Fruit fly (Drosophila melanogaster) whole organism, embryonic: ENCODE data around the gene CG9044.
A peak's percentile ranks its signal among the peaks of the same experiment; 100 is the strongest.

ENCODE experiments used
- Abd-B ChIP-seq: fragments of 200-800 bp; sonication (Bioruptor generic); optimal IDR thresholded peaks from 2 replicates; lab custom pipeline; 2018; ENCODE audit warnings: missing biosample characterization, mild to moderate bottlenecking, missing genetic modification characterization, moderate library complexity
- B-H1 ChIP-seq: fragments of 200-800 bp; sonication (Bioruptor generic); IDR thresholded peaks from 3 replicates; pipeline ENCODE4 v1.3.6; 2022; ENCODE audit warnings: missing biosample characterization, missing genetic modification characterization
- CG10321 ChIP-seq: fragments of 200-800 bp; sonication (Bioruptor generic); IDR thresholded peaks from 2 replicates; pipeline ENCODE4 v1.3.6; 2022; ENCODE audit warnings: missing biosample characterization, missing genetic modification characterization
- CG11247 ChIP-seq: fragments of 200-800 bp; sonication (Bioruptor generic); IDR thresholded peaks from 2 replicates; pipeline ENCODE4 v1.3.6; 2022; ENCODE audit warnings: missing biosample characterization, missing genetic modification characterization
- CG12104 ChIP-seq: fragments of 200-800 bp; sonication (Bioruptor generic); optimal IDR thresholded peaks from 3 replicates; lab custom pipeline; 2016; ENCODE audit warnings: missing biosample characterization, missing genetic modification characterization
- CG13775 ChIP-seq: fragments of 200-800 bp; sonication (Bioruptor generic); optimal IDR thresholded peaks from 3 replicates; lab custom pipeline; 2017; ENCODE audit warnings: missing biosample characterization, mild to moderate bottlenecking, missing genetic modification characterization
- CG14014 ChIP-seq: fragments of 200-800 bp; sonication (Bioruptor generic); IDR thresholded peaks from 2 replicates; pipeline ENCODE4 v1.3.6; 2022; ENCODE audit warnings: missing biosample characterization, missing genetic modification characterization
- CG14667 ChIP-seq: fragments of 200-800 bp; sonication (Bioruptor generic); IDR thresholded peaks from 2 replicates; pipeline ENCODE4 v1.3.6; 2022; ENCODE audit warnings: missing biosample characterization, missing genetic modification characterization
- CG14710 ChIP-seq: fragments of 200-800 bp; sonication (Bioruptor generic); optimal IDR thresholded peaks from 3 replicates; lab custom pipeline; 2019; ENCODE audit warnings: missing biosample characterization, mild to moderate bottlenecking, missing genetic modification characterization, moderate library complexity
- CG15514 ChIP-seq: fragments of 200-800 bp; sonication (Bioruptor generic); optimal IDR thresholded peaks from 3 replicates; lab custom pipeline; 2017; ENCODE audit warnings: missing biosample characterization, missing genetic modification characterization, mild to moderate bottlenecking, moderate library complexity, missing genetic modification reagents
- CG15696 ChIP-seq: fragments of 200-800 bp; sonication (Bioruptor generic); optimal IDR thresholded peaks from 2 replicates; lab custom pipeline; 2019; ENCODE audit warnings: missing biosample characterization, mild to moderate bottlenecking, missing genetic modification characterization, moderate library complexity
- CG1647 ChIP-seq: fragments of 200-800 bp; sonication (Bioruptor generic); optimal IDR thresholded peaks from 3 replicates; lab custom pipeline; 2016; ENCODE audit warnings: missing biosample characterization, missing genetic modification characterization
- CG16779 ChIP-seq: fragments of 200-800 bp; sonication (Bioruptor generic); IDR thresholded peaks from 2 replicates; pipeline ENCODE4 v1.3.6; 2022; ENCODE audit warnings: missing biosample characterization, missing genetic modification characterization
- CG31365 ChIP-seq: fragments of 200-800 bp; sonication (Bioruptor generic); optimal IDR thresholded peaks from 2 replicates; lab custom pipeline; 2018; ENCODE audit warnings: missing biosample characterization, mild to moderate bottlenecking, missing genetic modification characterization
- CG33557 ChIP-seq: fragments of 200-800 bp; sonication (Bioruptor generic); optimal IDR thresholded peaks from 2 replicates; lab custom pipeline; 2019; ENCODE audit warnings: missing biosample characterization, mild to moderate bottlenecking, missing genetic modification characterization, moderate library complexity
- CG34224 ChIP-seq: fragments of 200-800 bp; sonication (Bioruptor generic); IDR thresholded peaks from 3 replicates; pipeline ENCODE4 v1.3.6; 2022; ENCODE audit warnings: missing biosample characterization, missing genetic modification characterization; ENCODE audit not compliant: partially characterized antibody
- CG4820 ChIP-seq: fragments of 200-800 bp; sonication (Bioruptor generic); optimal IDR thresholded peaks from 3 replicates; lab custom pipeline; 2016; ENCODE audit warnings: missing biosample characterization, missing genetic modification characterization
- CG7786 ChIP-seq: fragments of 200-800 bp; sonication (Bioruptor generic); optimal IDR thresholded peaks from 2 replicates; lab custom pipeline; 2016; ENCODE audit warnings: missing biosample characterization, missing genetic modification characterization
- CG7839 ChIP-seq: fragments of 200-800 bp; sonication (Bioruptor generic); optimal IDR thresholded peaks from 3 replicates; lab custom pipeline; 2018; ENCODE audit warnings: missing biosample characterization, mild to moderate bottlenecking, missing genetic modification characterization, moderate library complexity
- CG7987 ChIP-seq: fragments of 200-800 bp; sonication (Bioruptor generic); optimal IDR thresholded peaks from 2 replicates; lab custom pipeline; 2018; ENCODE audit warnings: missing biosample characterization, mild to moderate bottlenecking, missing genetic modification characterization, moderate library complexity
- Camta ChIP-seq: fragments of 200-800 bp; sonication (Bioruptor generic); optimal IDR thresholded peaks from 2 replicates; lab custom pipeline; 2016; ENCODE audit warnings: missing biosample characterization, missing genetic modification characterization
- Dp ChIP-seq: fragments of 200-800 bp; sonication (Bioruptor generic); optimal IDR thresholded peaks from 2 replicates; lab custom pipeline; 2018; ENCODE audit warnings: missing biosample characterization, mild to moderate bottlenecking, missing genetic modification characterization, moderate library complexity
- Fer3 ChIP-seq: fragments of 200-800 bp; sonication (Bioruptor generic); optimal IDR thresholded peaks from 2 replicates; lab custom pipeline; 2018; ENCODE audit warnings: missing biosample characterization, mild to moderate bottlenecking, missing genetic modification characterization, moderate library complexity
- GATAe ChIP-seq: fragments of 200-800 bp; sonication (Bioruptor generic); conservative IDR thresholded peaks from 2 replicates; pipeline ENCODE4 v1.3.6; 2022; ENCODE audit warnings: missing biosample characterization, missing genetic modification characterization
- Gug ChIP-seq: fragments of 200-800 bp; sonication (Bioruptor generic); IDR thresholded peaks from 4 replicates; pipeline ENCODE4 v1.3.6; 2022; ENCODE audit warnings: missing biosample characterization, missing genetic modification characterization
- MTF-1 ChIP-seq: fragments of 200-800 bp; sonication (Bioruptor generic); optimal IDR thresholded peaks from 2 replicates; lab custom pipeline; 2018; ENCODE audit warnings: missing biosample characterization, mild to moderate bottlenecking, missing genetic modification characterization, borderline replicate concordance
- NfI ChIP-seq: fragments of 200-800 bp; sonication (Bioruptor generic); optimal IDR thresholded peaks from 3 replicates; lab custom pipeline; 2018; ENCODE audit warnings: missing biosample characterization, mild to moderate bottlenecking, missing genetic modification characterization, moderate library complexity
- Sox102F ChIP-seq: fragments of 200-800 bp; sonication (Bioruptor generic); optimal IDR thresholded peaks from 2 replicates; lab custom pipeline; 2018; ENCODE audit warnings: missing biosample characterization, mild to moderate bottlenecking, missing genetic modification characterization, moderate library complexity
- Usf ChIP-seq: fragments of 200-800 bp; sonication (Bioruptor generic); optimal IDR thresholded peaks from 2 replicates; lab custom pipeline; 2017; ENCODE audit warnings: missing genotype, missing biosample characterization, missing genetic modification characterization
- ap ChIP-seq: fragments of 200-800 bp; sonication (Bioruptor generic); IDR thresholded peaks from 2 replicates; pipeline ENCODE4 v1.3.6; 2022; ENCODE audit warnings: missing biosample characterization, missing genetic modification characterization
- bigmax ChIP-seq: fragments of 200-800 bp; sonication (Bioruptor generic); optimal IDR thresholded peaks from 2 replicates; lab custom pipeline; 2018; ENCODE audit warnings: missing biosample characterization, mild to moderate bottlenecking, missing genetic modification characterization
- dmrt11E ChIP-seq: fragments of 200-800 bp; sonication (Bioruptor generic); optimal IDR thresholded peaks from 3 replicates; lab custom pipeline; 2018; ENCODE audit warnings: missing biosample characterization, mild to moderate bottlenecking, missing genetic modification characterization, moderate library complexity
- eve ChIP-seq, 2 experiments: fragments of >200 bp; optimal IDR thresholded peaks; 2 replicates each; lab custom pipeline; 2017; ENCODE audit warnings: missing biosample characterization in 2 of 2, missing genetic modification characterization in 2 of 2
- fd3F ChIP-seq: fragments of 200-800 bp; sonication (Bioruptor generic); optimal IDR thresholded peaks from 2 replicates; lab custom pipeline; 2018; ENCODE audit warnings: missing biosample characterization, mild to moderate bottlenecking, missing genetic modification characterization, moderate library complexity
- gro ChIP-seq: fragments of 200-800 bp; sonication (Bioruptor generic); optimal IDR thresholded peaks from 2 replicates; lab custom pipeline; 2016; ENCODE audit warnings: missing biosample characterization, missing genetic modification characterization
- ind ChIP-seq: fragments of 200-800 bp; sonication (Bioruptor generic); optimal IDR thresholded peaks from 3 replicates; lab custom pipeline; 2016; ENCODE audit warnings: missing biosample characterization, missing genetic modification characterization
- jing ChIP-seq: fragments of 200-800 bp; sonication (Bioruptor generic); optimal IDR thresholded peaks from 2 replicates; lab custom pipeline; 2018; ENCODE audit warnings: missing biosample characterization, mild to moderate bottlenecking, missing genetic modification characterization
- jumu ChIP-seq: fragments of 200-800 bp; sonication (Bioruptor generic); optimal IDR thresholded peaks from 3 replicates; lab custom pipeline; 2016; ENCODE audit warnings: missing biosample characterization, missing genetic modification characterization
- lab ChIP-seq: fragments of 200-800 bp; sonication (Bioruptor generic); optimal IDR thresholded peaks from 3 replicates; lab custom pipeline; 2017; ENCODE audit warnings: missing biosample characterization, missing genetic modification characterization, mild to moderate bottlenecking, moderate library complexity, missing genetic modification reagents
- maf-S ChIP-seq: fragments of 200-800 bp; sonication (Bioruptor generic); optimal IDR thresholded peaks from 2 replicates; lab custom pipeline; 2016; ENCODE audit warnings: missing biosample characterization, missing genetic modification characterization
- mirr ChIP-seq: fragments of 200-800 bp; sonication (Bioruptor generic); optimal IDR thresholded peaks from 3 replicates; lab custom pipeline; 2018; ENCODE audit warnings: missing biosample characterization, mild to moderate bottlenecking, missing genetic modification characterization
- pita ChIP-seq: fragments of 200-800 bp; sonication (Bioruptor generic); optimal IDR thresholded peaks from 2 replicates; lab custom pipeline; 2017; ENCODE audit warnings: missing biosample characterization, mild to moderate bottlenecking, missing genetic modification characterization
- pros ChIP-seq: fragments of 200-800 bp; sonication (Bioruptor generic); optimal IDR thresholded peaks from 3 replicates; lab custom pipeline; 2019; ENCODE audit warnings: missing biosample characterization, mild to moderate bottlenecking, missing genetic modification characterization, moderate library complexity
- ro ChIP-seq: fragments of 200-800 bp; sonication (Bioruptor generic); IDR thresholded peaks from 2 replicates; pipeline ENCODE4 v1.3.6; 2022; ENCODE audit warnings: missing biosample characterization, missing genetic modification characterization
- run ChIP-seq: fragments of 200-800 bp; sonication (Bioruptor generic); optimal IDR thresholded peaks from 3 replicates; lab custom pipeline; 2018; ENCODE audit warnings: missing biosample characterization, mild to moderate bottlenecking, missing genetic modification characterization
- sens ChIP-seq: fragments of 200-800 bp; sonication (Bioruptor generic); peaks from one replicate; lab custom pipeline; 2016; ENCODE audit warnings: missing biosample characterization, missing genetic modification characterization
- shn ChIP-seq: fragments of 200-800 bp; sonication (Bioruptor generic); optimal IDR thresholded peaks from 3 replicates; lab custom pipeline; 2016; ENCODE audit warnings: missing biosample characterization, missing genetic modification characterization
- sima ChIP-seq: fragments of 200-800 bp; sonication (Bioruptor generic); optimal IDR thresholded peaks from 2 replicates; lab custom pipeline; 2016; ENCODE audit warnings: missing biosample characterization, missing genetic modification characterization
- tna ChIP-seq: fragments of 200-800 bp; sonication (Bioruptor generic); IDR thresholded peaks from 2 replicates; pipeline ENCODE4 v1.3.6; 2022; ENCODE audit warnings: missing biosample characterization, missing genetic modification characterization; ENCODE audit not compliant: partially characterized antibody

Gene CG9044

DNA sequence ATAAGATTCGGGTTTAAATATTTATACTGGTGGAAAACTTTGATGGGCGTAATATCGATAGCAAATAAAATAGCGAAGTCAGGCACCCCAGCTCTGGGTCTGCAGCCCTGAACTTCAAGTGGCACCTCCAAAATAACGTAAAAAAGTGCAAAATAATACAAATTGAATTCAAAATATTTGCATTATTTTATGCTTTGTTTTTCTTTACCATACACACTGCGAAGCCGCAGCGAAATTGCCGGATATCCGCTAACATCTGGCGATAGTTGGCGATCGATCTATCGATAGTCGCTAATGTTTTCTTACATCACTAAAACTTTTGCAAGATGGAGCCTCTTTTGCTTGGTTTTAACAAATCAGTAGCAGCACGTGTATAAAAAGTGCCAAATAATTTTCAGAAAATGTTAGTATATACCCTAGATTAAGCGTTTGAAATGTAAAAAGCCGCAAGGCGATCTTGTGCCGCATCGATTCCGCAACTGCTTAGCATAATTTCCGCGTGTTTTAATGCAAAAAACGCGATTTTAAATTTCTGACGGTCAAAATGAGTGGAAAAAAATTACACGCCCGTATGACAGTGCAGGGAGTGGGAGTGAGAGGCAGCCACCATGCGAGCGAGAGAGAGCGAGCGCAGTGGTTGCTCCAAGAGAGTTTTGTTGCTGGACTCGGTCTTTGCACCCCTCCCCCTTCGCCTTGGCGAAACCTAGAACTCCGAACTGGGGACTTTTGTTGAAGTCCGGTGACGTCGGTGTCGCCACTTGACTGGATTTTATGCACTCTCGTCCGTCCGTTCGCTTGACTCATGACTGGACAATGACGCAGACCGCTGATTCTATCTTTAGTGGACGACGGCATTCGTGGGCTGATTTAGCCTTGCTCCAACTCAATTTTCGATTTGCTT, 32.4 kb downstream of the CG9044 start, which contains the start of gene eIF4A (continued):
- TF ChIP-seq Fer3 (tag; lab: Kevin White, UChicago) (peak; percentile 48), ap (GFP tag; lab: Robert Waterston, UW) (no peak), CG4820 (GFP tag; lab: Kevin White, UChicago) (no peak), CG11247 (GFP tag; lab: Robert Waterston, UW) (no peak), Abd-B (GFP tag; lab: Kevin White, UChicago) (peak; percentile 57), CG12104 (GFP tag; lab: Kevin White, UChicago) (peak; percentile 36), sens (GFP tag; lab: Kevin White, UChicago) (peak; percentile 84), fd3F (GFP tag; lab: Kevin White, UChicago) (no peak), maf-S (no peak), eve (GFP tag; optimal IDR thresholded peaks at IDR 0.05; lab: Kevin White, UChicago) (no peak), Usf (GFP tag; lab: Kevin White, UChicago) (no peak), CG7987 (GFP tag; lab: Kevin White, UChicago) (peak; percentile 41), bigmax (GFP tag; lab: Kevin White, UChicago) (peak; percentile 40), CG13775 (GFP tag; lab: Kevin White, UChicago) (peak; percentile 48), CG31365 (tag; lab: Kevin White, UChicago) (no peak), Gug (GFP tag; lab: Robert Waterston, UW) (no peak; the same call in 3 of the 4 replicates), CG1647 (GFP tag; lab: Kevin White, UChicago) (no peak), B-H1 (GFP tag; lab: Robert Waterston, UW) (no peak), NfI (GFP tag; lab: Kevin White, UChicago) (peak; percentile 56), jumu (no peak), CG34224 (no peak), CG14667 (GFP tag; lab: Robert Waterston, UW) (no peak), MTF-1 (GFP tag; lab: Kevin White, UChicago) (peak; percentile 37), pros (no peak), tna (no peak), CG15696 (tag; lab: Kevin White, UChicago) (peak; percentile 12), CG14014 (no peak), CG33557 (GFP tag; lab: Kevin White, UChicago) (peak; percentile 25), Dp (peak; percentile 50), mirr (peak; percentile 40), run (tag; lab: Kevin White, UChicago) (no peak), CG16779 (GFP tag; lab: Robert Waterston, UW) (no peak), CG7839 (no peak), Sox102F (GFP tag; lab: Kevin White, UChicago) (no peak), CG14710 (tag; lab: Kevin White, UChicago) (peak; percentile 73), shn (GFP tag; lab: Kevin White, UChicago) (no peak), lab (peak; percentile 18), dmrt11E (tag; lab: Kevin White, UChicago) (peak; percentile 26), ind (GFP tag; lab: Kevin White, UChicago) (no peak), GATAe (no peak), CG15514 (peak; percentile 41), gro (GFP tag; lab: Kevin White, UChicago) (no peak), ro (GFP tag; lab: Robert Waterston, UW) (no peak), CG10321 (GFP tag; lab: Robert Waterston, UW) (no peak), Camta (GFP tag; lab: Kevin White, UChicago) (no peak), sima (GFP tag; lab: Kevin White, UChicago) (no peak), CG7786 (GFP tag; lab: Kevin White, UChicago) (no peak), pita (peak; percentile 66), jing (no peak)
